Worm (Caenorhabditis elegans) whole organism, L4 larva: ENCODE results near the gene cka-1.

ENCODE experiments used
- Y75B8A.6 ChIP-seq: fragments of 200-800 bp; sonication (Bioruptor generic); IDR thresholded peaks from 2 replicates; pipeline ENCODE4 v1.3.6; 2022; ENCODE audit warnings: missing genetic modification reagents, missing genetic modification characterization, missing compliant biosample characterization
- dmd-9 ChIP-seq: fragments of 200-800 bp; sonication (Bioruptor generic); IDR thresholded peaks from 2 replicates; pipeline ENCODE4 v1.3.6; 2022; ENCODE audit warnings: missing genetic modification reagents, missing genetic modification characterization, missing compliant biosample characterization
- ztf-7 ChIP-seq: fragments of 150-350 bp; optimal IDR thresholded peaks from 2 replicates; lab custom pipeline; 2014; ENCODE audit warnings: missing biosample characterization, missing genetic modification characterization

- TF ChIP-seq Y75B8A.6 (GFP tag; lab: Robert Waterston, UW): no peak
- TF ChIP-seq ztf-7 (tag; lab: Kevin White, UChicago): no peak
- no peak for TF ChIP-seq dmd-9 (GFP tag; lab: Robert Waterston, UW)
These were observed 3.5 kb downstream of the cka-1 start for ce11 chrIV:9733904-9734303.
